Worm (Caenorhabditis elegans) whole organism, L4 larva: Measurements from ENCODE around the gene srx-23.

Experiments used
- F26F4.8 ChIP-seq: fragments of 200-800 bp; sonication (Bioruptor generic); conservative IDR thresholded peaks from 2 replicates; pipeline ENCODE4 v1.3.6; 2022; ENCODE audit warnings: missing genetic modification characterization, missing compliant biosample characterization
- F37D6.2 ChIP-seq: sonication (generic microtip); optimal IDR thresholded peaks from 2 replicates; lab custom pipeline; 2016; ENCODE audit warnings: mild to moderate bottlenecking, missing genetic modification characterization, missing compliant biosample characterization
- T20F7.1 ChIP-seq: fragments of 200-800 bp; sonication (Bioruptor generic); optimal IDR thresholded peaks from 2 replicates; lab custom pipeline; 2018; ENCODE audit warnings: mild to moderate bottlenecking, missing genetic modification characterization, missing compliant biosample characterization
- Y48G9A.11 ChIP-seq: fragments of 200-800 bp; sonication (Bioruptor generic); IDR thresholded peaks from 2 replicates; pipeline ENCODE4 v1.3.6; 2022; ENCODE audit warnings: missing genetic modification reagents, missing genetic modification characterization, missing compliant biosample characterization
- Y5F2A.4 ChIP-seq: fragments of 200-800 bp; sonication (Bioruptor generic); optimal IDR thresholded peaks from 2 replicates; lab custom pipeline; 2018; ENCODE audit warnings: mild to moderate bottlenecking, missing genetic modification characterization, missing compliant biosample characterization
- aha-1 ChIP-seq: fragments of 150-350 bp; peaks from one replicate; lab custom pipeline; 2014; ENCODE audit warnings: missing biosample characterization, missing genetic modification characterization
- aly-2 ChIP-seq: sonication (generic microtip); optimal IDR thresholded peaks from 2 replicates; lab custom pipeline; 2018; ENCODE audit warnings: missing biosample characterization, missing genetic modification characterization
- arid-1 ChIP-seq: fragments of 200-800 bp; sonication (Bioruptor generic); conservative IDR thresholded peaks from 2 replicates; pipeline ENCODE4 v1.3.6; 2022; ENCODE audit warnings: missing genetic modification reagents, missing genetic modification characterization, missing compliant biosample characterization
- ceh-20 ChIP-seq: fragments of 200-800 bp; sonication (Bioruptor generic); IDR thresholded peaks from 2 replicates; pipeline ENCODE4 v1.3.6; 2022; ENCODE audit warnings: missing genetic modification reagents, missing genetic modification characterization, missing compliant biosample characterization
- ceh-44 ChIP-seq: fragments of 200-800 bp; sonication (Bioruptor generic); IDR thresholded peaks from 2 replicates; pipeline ENCODE4 v1.3.6; 2022; ENCODE audit warnings: missing genetic modification reagents, missing genetic modification characterization, missing compliant biosample characterization
- daf-8 ChIP-seq: fragments of 200-800 bp; sonication (Bioruptor generic); IDR thresholded peaks from 2 replicates; pipeline ENCODE4 v1.3.6; 2022; ENCODE audit warnings: missing genetic modification characterization, missing compliant biosample characterization
- dmd-6 ChIP-seq: fragments of 200-800 bp; sonication (Bioruptor generic); IDR thresholded peaks from 2 replicates; pipeline ENCODE4 v1.3.6; 2022; ENCODE audit warnings: missing genetic modification reagents, missing genetic modification characterization, missing compliant biosample characterization
- duxl-1 ChIP-seq: sonication (generic microtip); optimal IDR thresholded peaks from 2 replicates; lab custom pipeline; 2016; ENCODE audit warnings: mild to moderate bottlenecking, missing genetic modification characterization, moderate library complexity, missing compliant biosample characterization; ENCODE audit not compliant: poor library complexity
- dve-1 ChIP-seq: sonication (generic microtip); optimal IDR thresholded peaks from 2 replicates; lab custom pipeline; 2017; ENCODE audit warnings: antibody characterized with exemption, mild to moderate bottlenecking, missing genetic modification characterization, missing compliant biosample characterization; ENCODE audit not compliant: insufficient read depth
- egl-27 ChIP-seq: sonication (generic microtip); optimal IDR thresholded peaks from 3 replicates; lab custom pipeline; 2017; ENCODE audit warnings: missing biosample characterization, missing genetic modification reagents, missing genetic modification characterization
- hif-1 ChIP-seq, 2 experiments: sonication (generic microtip); optimal IDR thresholded peaks; 2 replicates each; lab custom pipeline; 2016 to 2017; ENCODE audit warnings: missing compliant biosample characterization in 2 of 2, missing genetic modification characterization in 2 of 2, missing genetic modification reagents in 2 of 2, missing genotype in 2 of 2, mild to moderate bottlenecking in 1 of 2
- hlh-30 ChIP-seq: sonication (generic microtip); optimal IDR thresholded peaks from 2 replicates; lab custom pipeline; 2017; ENCODE audit warnings: antibody characterized with exemption, mild to moderate bottlenecking, missing genetic modification characterization, missing compliant biosample characterization; ENCODE audit not compliant: insufficient read depth
- hmg-1.1 ChIP-seq: fragments of 200-800 bp; sonication (Bioruptor generic); IDR thresholded peaks from 2 replicates; pipeline ENCODE4 v1.3.6; 2022; ENCODE audit warnings: missing genetic modification reagents, missing genetic modification characterization, missing compliant biosample characterization
- lim-7 ChIP-seq: fragments of 200-800 bp; sonication (Bioruptor generic); IDR thresholded peaks from 2 replicates; pipeline ENCODE4 v1.3.6; 2022; ENCODE audit warnings: missing genetic modification characterization, missing compliant biosample characterization
- lin-29 ChIP-seq: fragments of 200-800 bp; sonication (Bioruptor generic); IDR thresholded peaks from 2 replicates; pipeline ENCODE4 v1.3.6; 2022; ENCODE audit warnings: missing genetic modification reagents, missing genetic modification characterization, missing compliant biosample characterization
- lin-38 ChIP-seq: fragments of 200-800 bp; sonication (Bioruptor generic); IDR thresholded peaks from 2 replicates; pipeline ENCODE4 v1.3.6; 2022; ENCODE audit warnings: missing genetic modification reagents, missing genetic modification characterization, missing compliant biosample characterization
- lir-3 ChIP-seq: sonication (generic microtip); optimal IDR thresholded peaks from 2 replicates; lab custom pipeline; 2016; ENCODE audit warnings: mild to moderate bottlenecking, missing genetic modification characterization, missing compliant biosample characterization
- madf-5 ChIP-seq, 2 experiments: fragments of 200-800 bp; sonication (Bioruptor generic); IDR thresholded peaks; 2 replicates each; pipeline ENCODE4 v1.3.6; 2022; ENCODE audit warnings: missing compliant biosample characterization in 2 of 2, missing genetic modification characterization in 2 of 2
- madf-9 ChIP-seq: fragments of 200-800 bp; sonication (Bioruptor generic); conservative IDR thresholded peaks from 2 replicates; pipeline ENCODE4 v1.3.6; 2022; ENCODE audit warnings: missing genetic modification reagents, missing genetic modification characterization, missing compliant biosample characterization
- mdl-1 ChIP-seq, 2 experiments: fragments of 150-350 bp in 1 of 2; sonication (generic microtip) in 1 of 2; optimal IDR thresholded peaks; 2 replicates each; lab custom pipeline; 2014 to 2017; ENCODE audit warnings: missing biosample characterization in 2 of 2, missing genetic modification characterization in 2 of 2
- mep-1 ChIP-seq: fragments of 150-350 bp; sonication (generic microtip); optimal IDR thresholded peaks from 3 replicates; lab custom pipeline; 2014; ENCODE audit warnings: missing biosample characterization, missing genetic modification characterization
- mxl-2 ChIP-seq: fragments of 200-800 bp; sonication (Bioruptor generic); conservative IDR thresholded peaks from 2 replicates; pipeline ENCODE4 v1.3.6; 2022; ENCODE audit warnings: missing genetic modification reagents, missing genetic modification characterization, missing compliant biosample characterization
- mxl-3 ChIP-seq: fragments of 200-800 bp; sonication (Bioruptor generic); optimal IDR thresholded peaks from 2 replicates; lab custom pipeline; 2018; ENCODE audit warnings: mild to moderate bottlenecking, missing genetic modification characterization, missing compliant biosample characterization
- nhr-10 ChIP-seq: fragments of 150-350 bp; optimal IDR thresholded peaks from 2 replicates; lab custom pipeline; 2014; ENCODE audit warnings: missing biosample characterization, missing genetic modification characterization
- nhr-28 ChIP-seq: fragments of 150-350 bp; optimal IDR thresholded peaks from 2 replicates; lab custom pipeline; 2014; ENCODE audit warnings: missing biosample characterization, missing genetic modification characterization
- nhr-76 ChIP-seq: fragments of 150-350 bp; optimal IDR thresholded peaks from 2 replicates; lab custom pipeline; 2014; ENCODE audit warnings: missing biosample characterization, missing genetic modification characterization
- nhr-77 ChIP-seq: fragments of 150-350 bp; optimal IDR thresholded peaks from 2 replicates; lab custom pipeline; 2014; ENCODE audit warnings: missing biosample characterization, missing genetic modification characterization
- set-16 ChIP-seq: fragments of 200-800 bp; sonication (Bioruptor generic); IDR thresholded peaks from 2 replicates; pipeline ENCODE4 v1.3.6; 2022; ENCODE audit warnings: missing genetic modification reagents, missing genetic modification characterization, missing compliant biosample characterization
- snpc-4 ChIP-seq: fragments of 150-350 bp; optimal IDR thresholded peaks from 2 replicates; lab custom pipeline; 2014; ENCODE audit warnings: missing biosample characterization, missing genetic modification characterization
- spr-3 ChIP-seq: fragments of 200-800 bp; sonication (Bioruptor generic); optimal IDR thresholded peaks from 2 replicates; lab custom pipeline; 2018; ENCODE audit warnings: mild to moderate bottlenecking, missing genetic modification characterization, missing compliant biosample characterization
- unc-39 ChIP-seq: sonication (generic microtip); optimal IDR thresholded peaks from 2 replicates; lab custom pipeline; 2017; ENCODE audit warnings: missing biosample characterization, missing genetic modification characterization
- zfp-2 ChIP-seq: sonication (generic microtip); optimal IDR thresholded peaks from 2 replicates; lab custom pipeline; 2016; ENCODE audit warnings: mild to moderate bottlenecking, missing genetic modification characterization, missing compliant biosample characterization
- zfp-3 ChIP-seq: fragments of 200-800 bp; sonication (Bioruptor generic); conservative IDR thresholded peaks from 2 replicates; pipeline ENCODE4 v1.3.6; 2022; ENCODE audit warnings: missing genetic modification reagents, missing genetic modification characterization, missing compliant biosample characterization
- ztf-7 ChIP-seq: fragments of 150-350 bp; optimal IDR thresholded peaks from 2 replicates; lab custom pipeline; 2014; ENCODE audit warnings: missing biosample characterization, missing genetic modification characterization

srx-23 gene

DNA sequence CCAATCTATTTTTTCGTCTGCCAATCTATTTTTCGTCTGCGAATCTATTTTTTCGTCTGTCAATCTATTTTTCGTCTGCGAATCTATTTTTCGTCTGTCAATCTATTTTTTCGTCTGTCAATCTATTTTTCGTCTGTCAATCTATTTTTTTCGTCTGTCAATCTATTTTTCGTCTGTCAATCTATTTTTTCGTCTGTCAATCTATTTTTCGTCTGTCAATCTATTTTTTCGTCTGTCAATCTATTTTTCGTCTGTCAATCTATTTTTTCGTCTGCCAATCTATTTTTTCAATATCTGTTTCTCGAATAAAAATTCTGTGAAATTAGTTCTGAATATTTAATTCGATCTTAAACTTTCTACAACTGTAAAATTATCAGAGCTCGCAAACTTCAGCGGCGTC, 24.0 kb upstream of the srx-23 start:
- TF ChIP-seq lim-7 (GFP tag; lab: Robert Waterston, UW), result peak; percentile 59; the same call in 1 of the 2 replicates

DNA sequence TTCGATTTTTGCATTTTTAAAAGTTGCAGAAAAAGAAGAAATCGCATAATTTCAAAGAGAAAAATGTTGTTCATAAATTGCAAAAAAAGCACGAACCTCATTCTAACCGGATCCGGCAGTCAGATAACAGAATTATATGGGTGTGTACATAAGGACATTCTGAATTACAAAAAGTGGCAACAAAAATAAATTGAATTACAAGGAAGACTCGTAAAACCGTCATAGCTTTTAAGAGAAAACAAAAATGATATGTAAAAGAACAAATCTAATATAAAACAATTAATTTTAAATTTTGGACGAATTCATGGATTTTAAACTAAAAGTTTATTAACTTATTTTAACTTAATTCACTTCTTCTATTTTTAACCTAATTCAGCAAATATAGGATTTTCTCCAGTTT, 21.9 kb upstream of the srx-23 start, which contains the start of gene F31F4.17:
TSS of gene F31F4.17 (minus strand) at position 101 of the 400 bp plus-strand sequence.
- TF ChIP-seq F37D6.2 (tag; lab: Kevin White, UChicago), result no peak
- TF ChIP-seq egl-27 (tag; lab: Kevin White, UChicago), result no peak
- no peak for TF ChIP-seq hif-1 (tag; optimal IDR thresholded peaks at IDR 0.05; lab: Kevin White, UChicago)
- no peak for TF ChIP-seq madf-9 (GFP tag; lab: Robert Waterston, UW)
- no peak for TF ChIP-seq ceh-20
- TF ChIP-seq lir-3 (tag; lab: Kevin White, UChicago), result no peak

- no peak for TF ChIP-seq arid-1 (GFP tag; lab: Robert Waterston, UW)
- no peak for TF ChIP-seq zfp-2
- TF ChIP-seq lin-29, result no peak
- TF ChIP-seq madf-5 (GFP tag; IDR thresholded peaks at IDR 0.05; lab: Robert Waterston, UW), result no peak
- no peak for TF ChIP-seq hlh-30
- no peak for TF ChIP-seq Y48G9A.11 (GFP tag; lab: Robert Waterston, UW)
- no peak for TF ChIP-seq mxl-2 (GFP tag; lab: Robert Waterston, UW)
- TF ChIP-seq lin-38, result no peak
- TF ChIP-seq snpc-4 (tag; lab: Kevin White, UChicago), result no peak
- TF ChIP-seq unc-39, result no peak
- no peak for TF ChIP-seq Y5F2A.4 (GFP tag; lab: Kevin White, UChicago)
- no peak for TF ChIP-seq F37D6.2 (tag; lab: Kevin White, UChicago)
- TF ChIP-seq aly-2, result no peak
- no peak for TF ChIP-seq dve-1
- TF ChIP-seq zfp-3 (GFP tag; lab: Robert Waterston, UW), result no peak
- TF ChIP-seq ztf-7 (tag; lab: Kevin White, UChicago), result no peak
- TF ChIP-seq set-16 (GFP tag; lab: Robert Waterston, UW), result no peak
- TF ChIP-seq egl-27 (tag; lab: Kevin White, UChicago), result no peak
- TF ChIP-seq T20F7.1 (GFP tag; lab: Kevin White, UChicago), result no peak
- no peak for TF ChIP-seq ceh-44 (GFP tag; lab: Robert Waterston, UW)
Observed at ce11 chrV:664337-664847, 17.7 kb upstream of the srx-23 start, which contains the start of the genes F31F4.11 and srh-266. TSS of gene F31F4.11 (minus strand) at chrV:664437. TSS of gene srh-266 (plus strand) at chrV:664797.

DNA sequence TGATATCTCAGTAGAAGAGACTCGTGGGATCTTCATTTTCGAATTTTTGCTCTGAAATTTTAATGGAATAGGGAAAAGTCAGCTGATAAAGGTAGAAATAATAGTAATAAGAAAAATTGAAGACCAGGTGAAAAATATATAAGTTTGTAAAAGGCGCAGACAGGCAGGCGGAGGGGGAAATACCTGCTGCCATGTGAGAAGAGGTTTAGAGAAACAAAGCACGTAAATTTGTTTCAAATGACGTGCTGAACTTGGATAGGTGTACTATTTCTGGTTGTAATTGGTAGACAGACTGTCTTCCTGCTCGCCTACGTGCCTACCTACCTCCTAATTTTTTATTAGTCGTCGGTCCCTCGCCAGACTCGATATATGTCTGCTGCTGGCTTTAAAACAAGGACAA, 14.7 kb upstream of the srx-23 start, which contains the start of gene nhr-180:
TSS of gene nhr-180 (minus strand) at position 52 of the 400 bp plus-strand sequence.
- TF ChIP-seq nhr-10 (tag; lab: Kevin White, UChicago) (no peak), nhr-77 (tag; lab: Kevin White, UChicago) (peak; percentile 6), mep-1 (tag; lab: Kevin White, UChicago) (no peak), duxl-1 (peak; percentile 58), hmg-1.1 (0 out of 2 replicates have a peak, but pooled peaks have one; percentile 12), hif-1 (tag; optimal IDR thresholded peaks at IDR 0.05; lab: Kevin White, UChicago) (no peak), dmd-6 (peak; percentile 61; the same call in 1 of the 2 replicates), F26F4.8 (GFP tag; lab: Robert Waterston, UW) (no peak), spr-3 (GFP tag; lab: Kevin White, UChicago) (no peak), mxl-2 (GFP tag; lab: Robert Waterston, UW) (no peak), nhr-76 (no peak), hlh-30 (peak; percentile 69), mdl-1 (tag; optimal IDR thresholded peaks at IDR 0.05; lab: Kevin White, UChicago) (peak; percentile 37 to 74), daf-8 (GFP tag; lab: Robert Waterston, UW) (no peak), mxl-3 (GFP tag; lab: Kevin White, UChicago) (peak; percentile 33), nhr-28 (peak; percentile 39), aha-1 (tag; lab: Kevin White, UChicago) (peak; percentile 13)
- TF ChIP-seq, all 104 proteins: peak for 9
